Worm (Caenorhabditis elegans) whole organism, late embryonic: ENCODE results near the gene F36G9.13.

Experiments
- ceh-6 ChIP-seq: fragments of 200-800 bp; sonication (Bioruptor generic); optimal IDR thresholded peaks from 2 replicates; lab custom pipeline; 2018; ENCODE audit warnings: mild to moderate bottlenecking, missing genetic modification characterization, missing compliant biosample characterization
- dmd-4 ChIP-seq: sonication (generic microtip); optimal IDR thresholded peaks from 2 replicates; lab custom pipeline; 2016; ENCODE audit warnings: borderline replicate concordance, missing genetic modification characterization, missing compliant biosample characterization
- unc-42 ChIP-seq: sonication (generic microtip); optimal IDR thresholded peaks from 2 replicates; lab custom pipeline; 2016; ENCODE audit warnings: missing genotype, missing genetic modification characterization, missing compliant biosample characterization
- zip-5 ChIP-seq: sonication (generic microtip); optimal IDR thresholded peaks from 2 replicates; lab custom pipeline; 2016; ENCODE audit warnings: missing genetic modification characterization, missing compliant biosample characterization
- ztf-16 ChIP-seq: sonication (generic microtip); optimal IDR thresholded peaks from 2 replicates; lab custom pipeline; 2017; ENCODE audit warnings: missing genetic modification characterization, missing compliant biosample characterization

DNA sequence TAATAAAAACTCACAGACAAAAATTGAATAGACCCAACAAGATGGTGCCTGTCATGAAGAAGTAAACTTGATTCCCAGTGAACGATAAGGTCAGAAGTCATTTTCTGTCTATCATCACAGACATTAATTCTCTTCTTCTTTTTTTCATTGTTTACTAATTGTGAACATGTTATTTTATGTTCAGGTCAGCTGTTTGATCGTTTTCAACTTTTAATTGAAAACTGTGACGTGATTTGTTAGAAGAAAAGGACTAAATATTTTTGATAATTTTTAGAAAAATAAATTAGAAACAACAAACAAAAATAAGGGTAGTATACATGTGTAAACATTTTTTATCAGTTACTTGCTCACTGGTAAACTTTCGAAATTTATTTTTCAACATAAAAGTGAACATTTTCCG, 13.4 kb upstream of the F36G9.13 start, which contains the start of gene F36G9.7:
- TF ChIP-seq dmd-4 (tag; lab: Kevin White, UChicago) (no peak), ztf-16 (tag; lab: Kevin White, UChicago) (no peak), zip-5 (tag; lab: Kevin White, UChicago) (no peak), ceh-6 (no peak), unc-42 (no peak)
